Worm (Caenorhabditis elegans) whole organism, young adult: ENCODE results near the gene C10G8.4.

Source experiments
- ceh-58 ChIP-seq: fragments of 200-800 bp; sonication (Bioruptor generic); IDR thresholded peaks from 2 replicates; pipeline ENCODE4 v1.3.6; 2022; ENCODE audit warnings: missing genetic modification characterization, missing compliant biosample characterization
- fkh-3 ChIP-seq: sonication (generic microtip); optimal IDR thresholded peaks from 2 replicates; lab custom pipeline; 2016; ENCODE audit warnings: mild to moderate bottlenecking, missing genetic modification characterization, missing compliant biosample characterization
- nfyb-1 ChIP-seq: fragments of 200-800 bp; sonication (Bioruptor generic); IDR thresholded peaks from 2 replicates; pipeline ENCODE4 v1.3.6; 2022; ENCODE audit warnings: missing genetic modification reagents, missing genetic modification characterization, missing compliant biosample characterization

DNA sequence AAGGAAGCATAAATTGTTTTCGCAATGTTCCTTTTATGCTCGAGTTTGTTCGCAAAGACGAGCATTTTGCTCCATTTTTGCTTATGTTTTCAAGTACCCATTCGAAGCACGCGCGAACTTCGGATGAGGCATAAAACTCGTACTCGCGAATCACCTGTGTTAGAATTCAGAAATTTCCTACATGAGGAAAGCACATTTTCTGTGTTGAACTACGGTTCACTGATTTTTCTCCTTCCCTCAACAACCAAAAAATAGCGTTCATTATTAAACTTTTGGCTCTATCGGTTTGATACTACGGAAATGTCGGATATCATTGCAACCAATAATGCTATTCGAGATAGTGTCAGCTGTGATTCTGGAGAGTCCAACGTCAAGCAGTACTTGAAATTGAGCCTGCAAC, 22.9 kb downstream of the C10G8.4 start, which contains the start of gene srg-28:
- TF ChIP-seq fkh-3: no peak
- TF ChIP-seq nfyb-1 (GFP tag; lab: Robert Waterston, UW): no peak
- no peak for TF ChIP-seq ceh-58
